Worm (Caenorhabditis elegans) whole organism, L4/young adult: ENCODE results near the gene slc-17.9.

Experiments used
- W03F9.2 ChIP-seq: fragments of 150-350 bp; optimal IDR thresholded peaks from 2 replicates; lab custom pipeline; 2014; ENCODE audit warnings: missing biosample characterization, missing genetic modification characterization
- dao-5 ChIP-seq: sonication (generic microtip); optimal IDR thresholded peaks from 2 replicates; lab custom pipeline; 2016; ENCODE audit warnings: missing genotype, missing genetic modification characterization, moderate library complexity, missing compliant biosample characterization
- him-1 ChIP-seq: sonication (generic microtip); optimal IDR thresholded peaks from 2 replicates; lab custom pipeline; 2016; ENCODE audit warnings: missing genotype, missing genetic modification reagents, missing genetic modification characterization, missing compliant biosample characterization

The slc-17.9 gene

DNA sequence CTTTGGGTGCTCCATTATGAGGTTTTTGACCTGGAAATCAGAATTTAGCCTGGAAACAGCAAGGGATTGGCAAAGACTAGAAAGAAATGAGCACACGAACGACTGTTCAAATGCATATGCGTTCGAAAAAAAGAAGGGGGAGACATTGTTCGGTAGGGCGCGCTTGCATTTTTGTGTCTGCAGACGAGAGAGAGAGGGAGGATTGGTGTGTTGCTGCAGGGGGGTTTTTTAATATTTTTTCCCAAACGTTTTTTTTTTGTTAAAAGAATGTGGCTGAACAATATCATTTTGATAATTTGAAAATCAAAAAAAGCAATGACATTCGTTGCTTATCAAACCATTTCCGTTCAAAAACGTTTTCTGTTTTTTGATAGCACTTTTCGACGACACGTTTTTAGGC is 9.6 kb upstream of the slc-17.9 start, which contains the start of gene T09B9.4:
T09B9.4 (minus strand) TSS at position 30 of the 400 bp plus-strand sequence.
- no peak for TF ChIP-seq dao-5 (tag; lab: Kevin White, UChicago)
- TF ChIP-seq him-1 (tag; lab: Kevin White, UChicago) = no peak
- no peak for TF ChIP-seq W03F9.2 (tag; lab: Kevin White, UChicago)

DNA sequence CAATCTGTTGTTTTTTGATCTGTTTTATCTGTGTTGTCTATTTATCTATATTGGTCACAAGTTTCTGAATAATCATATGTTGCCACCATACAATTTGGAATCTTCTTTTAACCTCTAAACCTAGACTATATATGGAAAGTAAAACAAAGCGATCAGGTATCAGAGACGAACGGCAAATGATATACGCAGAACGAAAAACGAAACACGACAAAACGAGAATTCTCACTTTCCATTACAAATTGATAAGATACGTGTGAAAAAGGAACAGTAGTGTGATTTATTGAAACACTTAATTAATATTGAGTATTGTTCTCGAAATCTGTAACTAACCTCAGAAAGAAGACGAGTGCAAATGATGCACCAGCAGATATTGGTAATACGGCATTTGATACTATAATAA is 819 bp downstream of the slc-17.9 start:
- TF ChIP-seq him-1 (tag; lab: Kevin White, UChicago) = no peak

DNA sequence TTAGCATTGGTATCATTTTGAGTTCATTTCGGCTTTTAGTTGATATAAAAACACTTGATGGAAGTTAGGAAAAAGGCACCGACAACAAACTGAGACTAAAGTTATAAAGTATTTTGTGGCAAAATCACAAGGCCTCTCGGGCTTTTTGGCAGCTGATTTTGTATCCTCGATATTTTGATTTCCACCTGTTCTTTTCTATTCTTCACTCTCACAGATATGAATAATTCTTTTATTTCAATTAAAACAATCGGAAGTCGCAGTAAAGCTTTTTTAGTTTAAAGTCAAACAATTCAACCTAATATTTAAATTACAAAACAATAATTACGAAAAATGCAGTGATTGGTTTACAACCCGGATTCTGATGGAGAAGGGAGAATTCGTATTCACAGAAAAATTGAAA is 3.5 kb downstream of the slc-17.9 start, which contains the start of gene T09B9.3:
T09B9.3 (minus strand) TSS at position 101 of the 400 bp plus-strand sequence.
- TF ChIP-seq dao-5 (tag; lab: Kevin White, UChicago) (no peak), him-1 (tag; lab: Kevin White, UChicago) (no peak), W03F9.2 (tag; lab: Kevin White, UChicago) (no peak)

DNA sequence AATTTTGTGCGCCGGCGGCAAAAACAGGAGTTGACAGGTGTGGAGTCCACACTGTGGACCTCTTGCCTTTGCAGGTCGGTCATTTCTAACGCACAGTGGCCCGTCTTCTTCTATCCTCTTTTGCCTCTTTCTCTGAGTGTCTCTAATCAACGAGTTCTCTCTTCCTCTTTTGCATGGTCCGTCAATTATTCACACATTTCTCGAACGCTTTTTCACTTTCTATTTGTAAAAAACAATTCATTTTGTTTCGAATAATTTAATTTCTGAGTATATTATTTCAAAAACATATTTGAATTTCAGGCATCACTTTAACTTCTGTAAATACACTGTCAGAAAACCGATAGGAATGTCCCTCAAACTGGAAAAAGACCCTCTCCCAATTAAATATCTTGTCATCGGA is 7.8 kb downstream of the slc-17.9 start, which contains the start of gene T09B9.1:
T09B9.1 (plus strand) TSS at position 301 of the 400 bp plus-strand sequence.
- TF ChIP-seq him-1 (tag; lab: Kevin White, UChicago) (no peak), W03F9.2 (tag; lab: Kevin White, UChicago) (no peak), dao-5 (tag; lab: Kevin White, UChicago) (no peak)

ce11 chrX:9754537-9754936 is 10.2 kb downstream of the slc-17.9 start:
- TF ChIP-seq dao-5 (tag; lab: Kevin White, UChicago) (no peak), W03F9.2 (tag; lab: Kevin White, UChicago) (no peak), him-1 (tag; lab: Kevin White, UChicago) (no peak)

- TF ChIP-seq dao-5 (tag; lab: Kevin White, UChicago) (peak; percentile 94), him-1 (tag; lab: Kevin White, UChicago) (peak; percentile 98)
These were observed 21.2 kb downstream of the slc-17.9 start for ce11 chrX:9743513-9743914.

DNA sequence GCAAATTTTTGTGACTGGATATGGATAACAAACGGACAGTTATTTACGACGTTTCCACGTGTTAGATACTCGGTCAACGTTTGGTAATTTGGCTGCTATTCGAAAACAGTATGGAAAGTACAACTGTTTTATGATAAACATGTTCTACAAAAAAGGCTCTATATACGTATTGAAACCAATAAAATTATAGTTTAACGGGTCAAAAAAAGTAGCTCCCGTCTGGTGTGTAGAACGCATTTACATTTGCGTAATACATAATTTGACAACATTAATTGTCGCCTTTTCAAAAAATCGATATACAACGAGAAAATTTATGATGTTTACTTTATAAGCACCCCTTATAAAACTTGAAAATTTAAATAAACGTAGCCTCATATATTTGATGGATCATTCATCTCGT is 22.7 kb downstream of the slc-17.9 start:
- no peak for TF ChIP-seq dao-5 (tag; lab: Kevin White, UChicago)
- TF ChIP-seq W03F9.2 (tag; lab: Kevin White, UChicago) = no peak
- no peak for TF ChIP-seq him-1 (tag; lab: Kevin White, UChicago)

DNA sequence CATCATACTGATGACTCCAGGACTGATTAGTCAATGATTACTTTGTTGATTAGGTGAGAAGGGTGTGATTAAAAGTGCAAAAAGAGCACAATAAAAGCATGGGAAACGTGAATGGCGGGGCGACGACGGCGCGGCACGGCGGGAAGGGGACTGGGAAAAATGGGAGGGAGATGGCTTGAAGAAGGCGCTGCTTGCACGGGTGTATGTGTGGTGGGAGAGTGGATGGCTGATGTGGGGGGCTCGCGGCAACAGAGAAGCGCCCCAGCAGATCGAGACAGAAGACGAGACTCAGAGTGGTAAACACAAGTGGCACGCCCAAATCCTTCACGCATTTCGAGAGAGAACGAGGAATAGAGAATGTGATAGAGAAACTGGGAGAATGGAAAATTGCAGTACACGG is 27.0 kb downstream of the slc-17.9 start, which contains the start of gene F15G9.5:
F15G9.5 (minus strand) TSS at position 159 of the 400 bp plus-strand sequence.
- peak; percentile 2 for TF ChIP-seq him-1 (tag; lab: Kevin White, UChicago)
- no peak for TF ChIP-seq W03F9.2 (tag; lab: Kevin White, UChicago)
- no peak for TF ChIP-seq dao-5 (tag; lab: Kevin White, UChicago)

- TF ChIP-seq dao-5 (tag; lab: Kevin White, UChicago) (no peak), him-1 (tag; lab: Kevin White, UChicago) (no peak)
These were observed 29.2 kb downstream of the slc-17.9 start for ce11 chrX:9735479-9735878.

- no peak for TF ChIP-seq dao-5 (tag; lab: Kevin White, UChicago)
- no peak for TF ChIP-seq him-1 (tag; lab: Kevin White, UChicago)
- TF ChIP-seq W03F9.2 (tag; lab: Kevin White, UChicago) = no peak
These were observed 45.7 kb downstream of the slc-17.9 start for ce11 chrX:9719070-9719469.

ce11 chrX:9717265-9717664 is 47.5 kb downstream of the slc-17.9 start, which contains the start of gene him-4:
Gene him-4, plus strand, starts transcription at chrX:9717565.
- no peak for TF ChIP-seq dao-5 (tag; lab: Kevin White, UChicago)
- no peak for TF ChIP-seq W03F9.2 (tag; lab: Kevin White, UChicago)
- no peak for TF ChIP-seq him-1 (tag; lab: Kevin White, UChicago)

DNA sequence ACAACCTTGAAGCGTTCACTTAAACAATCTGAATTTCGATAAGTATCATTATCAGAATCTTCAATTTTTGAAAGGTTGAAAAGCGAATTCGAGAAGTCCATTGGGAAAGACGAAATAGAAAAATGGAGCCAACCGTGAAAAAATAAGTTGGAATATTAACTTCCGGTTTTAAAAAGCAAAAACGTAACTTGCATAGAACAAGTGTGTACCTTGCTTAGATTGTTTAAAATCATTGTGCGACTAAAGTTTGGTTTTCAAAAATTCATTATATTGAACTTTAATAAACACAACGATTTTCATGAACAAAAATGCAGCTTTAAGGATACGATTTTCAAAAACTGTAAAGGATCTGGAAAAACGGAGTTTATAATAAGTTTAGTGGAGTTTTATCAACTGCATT is 51.1 kb downstream of the slc-17.9 start, which contains the start of gene F15G9.2:
F15G9.2 (minus strand) TSS at position 101 of the 400 bp plus-strand sequence.
- TF ChIP-seq him-1 (tag; lab: Kevin White, UChicago) (no peak), W03F9.2 (tag; lab: Kevin White, UChicago) (no peak), dao-5 (tag; lab: Kevin White, UChicago) (no peak)
